Worm (Caenorhabditis elegans) whole organism, L1 larva: Measurements from ENCODE around the gene wdfy-2.

Experiments
- C16A3.4 ChIP-seq: fragments of 150-350 bp; optimal IDR thresholded peaks from 2 replicates; lab custom pipeline; 2014; ENCODE audit warnings: missing biosample characterization, missing genetic modification characterization
- aha-1 ChIP-seq: fragments of 150-350 bp; optimal IDR thresholded peaks from 2 replicates; lab custom pipeline; 2014; ENCODE audit warnings: missing biosample characterization, missing genetic modification characterization
- alr-1 ChIP-seq: fragments of 200-800 bp; sonication (Bioruptor generic); optimal IDR thresholded peaks from 2 replicates; lab custom pipeline; 2018; ENCODE audit warnings: borderline replicate concordance, mild to moderate bottlenecking, missing genetic modification characterization, missing compliant biosample characterization
- ama-1 ChIP-seq: fragments of 150-350 bp; optimal IDR thresholded peaks from 2 replicates; lab custom pipeline; 2014
- blmp-1 ChIP-seq: fragments of 150-350 bp; optimal IDR thresholded peaks from 2 replicates; lab custom pipeline; 2014; ENCODE audit warnings: missing biosample characterization, missing genetic modification characterization
- ceh-63 ChIP-seq: fragments of 200-800 bp; sonication (Bioruptor generic); optimal IDR thresholded peaks from 2 replicates; lab custom pipeline; 2018; ENCODE audit warnings: mild to moderate bottlenecking, missing genetic modification characterization, missing compliant biosample characterization
- ceh-8 ChIP-seq: fragments of 200-800 bp; sonication (Bioruptor generic); optimal IDR thresholded peaks from 2 replicates; lab custom pipeline; 2018; ENCODE audit warnings: mild to moderate bottlenecking, missing genetic modification characterization, moderate library complexity, missing compliant biosample characterization
- ceh-90 ChIP-seq: sonication (generic microtip); optimal IDR thresholded peaks from 2 replicates; lab custom pipeline; 2016; ENCODE audit warnings: missing genetic modification characterization, missing compliant biosample characterization
- dpl-1 ChIP-seq, 3 experiments: fragments of 150-350 bp in 2 of 3; sonication (generic microtip) in 1 of 3; optimal IDR thresholded peaks; 2 replicates each; lab custom pipeline; 2014 to 2017; ENCODE audit warnings: missing biosample characterization in 3 of 3, missing genetic modification characterization in 3 of 3, missing genetic modification reagents in 3 of 3
- dsc-1 ChIP-seq: sonication (generic microtip); optimal IDR thresholded peaks from 2 replicates; lab custom pipeline; 2016; ENCODE audit warnings: mild to moderate bottlenecking, missing genetic modification characterization, missing compliant biosample characterization
- efl-1 ChIP-seq, 4 experiments: fragments of 150-350 bp; optimal IDR thresholded peaks in 3 of 4; peaks in 1 of 4; 1 replicate in 1 of 4; 2 replicates in 3 of 4; lab custom pipeline; 2014; ENCODE audit warnings: missing biosample characterization in 2 of 4, missing genetic modification characterization in 2 of 4, missing genetic modification reagents in 2 of 4
- egl-27 ChIP-seq, 2 experiments: fragments of 150-350 bp in 1 of 2; sonication (generic microtip); optimal IDR thresholded peaks; 3 replicates each; lab custom pipeline; 2017 to 2018; ENCODE audit warnings: missing biosample characterization in 2 of 2, missing genetic modification characterization in 2 of 2, missing genetic modification reagents in 2 of 2
- elt-2 ChIP-seq: sonication (generic microtip); optimal IDR thresholded peaks from 2 replicates; lab custom pipeline; 2016; ENCODE audit warnings: missing genetic modification characterization, mild to moderate bottlenecking, inconsistent platforms, missing compliant biosample characterization, missing genetic modification reagents
- elt-3 ChIP-seq, 6 experiments: fragments of 150-350 bp in 1 of 6; sonication (generic microtip); optimal IDR thresholded peaks; 2 replicates each; lab custom pipeline; 2017 to 2018; ENCODE audit warnings: missing biosample characterization in 6 of 6, missing genetic modification characterization in 6 of 6, inconsistent platforms in 1 of 6
- ets-5 ChIP-seq: fragments of 200-800 bp; sonication (Bioruptor generic); IDR thresholded peaks from 2 replicates; pipeline ENCODE4 v1.3.6; 2022; ENCODE audit warnings: missing genetic modification characterization, missing compliant biosample characterization
- fos-1 ChIP-seq: fragments of 150-350 bp; optimal IDR thresholded peaks from 2 replicates; lab custom pipeline; 2014; ENCODE audit warnings: missing biosample characterization, missing genetic modification characterization
- grh-1 ChIP-seq: fragments of 200-800 bp; sonication (Bioruptor generic); IDR thresholded peaks from 2 replicates; pipeline ENCODE4 v1.3.6; 2022; ENCODE audit warnings: missing genetic modification reagents, missing genetic modification characterization, missing compliant biosample characterization
- hlh-4 ChIP-seq: sonication (generic microtip); optimal IDR thresholded peaks from 2 replicates; lab custom pipeline; 2016; ENCODE audit warnings: mild to moderate bottlenecking, missing genetic modification characterization, missing compliant biosample characterization
- hpl-2 ChIP-seq: fragments of 150-350 bp; optimal IDR thresholded peaks from 2 replicates; lab custom pipeline; 2014; ENCODE audit warnings: missing biosample characterization, missing genetic modification reagents, missing genetic modification characterization
- irx-1 ChIP-seq: sonication (generic microtip); optimal IDR thresholded peaks from 2 replicates; lab custom pipeline; 2016; ENCODE audit warnings: missing genetic modification characterization, missing compliant biosample characterization
- isw-1 ChIP-seq: fragments of 200-800 bp; sonication (Bioruptor generic); IDR thresholded peaks from 2 replicates; pipeline ENCODE4 v1.3.6; 2022; ENCODE audit warnings: missing genetic modification characterization, missing compliant biosample characterization
- jun-1 ChIP-seq: fragments of 150-350 bp; optimal IDR thresholded peaks from 2 replicates; lab custom pipeline; 2014; ENCODE audit warnings: missing biosample characterization, missing genetic modification reagents, missing genetic modification characterization
- lin-13 ChIP-seq: fragments of 150-350 bp; optimal IDR thresholded peaks from 2 replicates; lab custom pipeline; 2014; ENCODE audit warnings: missing biosample characterization, missing genetic modification reagents, missing genetic modification characterization
- lin-39 ChIP-seq: fragments of 150-350 bp; optimal IDR thresholded peaks from 2 replicates; lab custom pipeline; 2014; ENCODE audit warnings: missing biosample characterization, missing genetic modification reagents, missing genetic modification characterization
- lsy-2 ChIP-seq, 2 experiments: fragments of 150-350 bp; optimal IDR thresholded peaks; 2 replicates each; lab custom pipeline; 2014; ENCODE audit warnings: missing biosample characterization in 2 of 2, missing genetic modification characterization in 2 of 2
- mab-9 ChIP-seq: fragments of 200-800 bp; sonication (Bioruptor generic); IDR thresholded peaks from 2 replicates; pipeline ENCODE4 v1.3.6; 2022; ENCODE audit warnings: missing genetic modification reagents, missing genetic modification characterization, missing compliant biosample characterization
- mdl-1 ChIP-seq, 2 experiments: fragments of 150-350 bp; optimal IDR thresholded peaks; 2 replicates each; lab custom pipeline; 2014 to 2017; ENCODE audit warnings: missing biosample characterization in 2 of 2, missing genetic modification characterization in 2 of 2, inconsistent platforms in 1 of 2
- mef-2 ChIP-seq: fragments of 150-350 bp; optimal IDR thresholded peaks from 2 replicates; lab custom pipeline; 2014; ENCODE audit warnings: missing biosample characterization, missing genetic modification characterization
- mep-1 ChIP-seq: fragments of 150-350 bp; optimal IDR thresholded peaks from 2 replicates; lab custom pipeline; 2014; ENCODE audit warnings: missing biosample characterization, missing genetic modification characterization
- nhr-11 ChIP-seq: fragments of 150-350 bp; optimal IDR thresholded peaks from 2 replicates; lab custom pipeline; 2014; ENCODE audit warnings: missing biosample characterization, missing genetic modification characterization
- nhr-12 ChIP-seq: sonication (generic microtip); optimal IDR thresholded peaks from 2 replicates; lab custom pipeline; 2017; ENCODE audit warnings: missing biosample characterization, missing genetic modification characterization
- nhr-19 ChIP-seq: fragments of 200-800 bp; sonication (Bioruptor generic); conservative IDR thresholded peaks from 2 replicates; pipeline ENCODE4 v1.3.6; 2022; ENCODE audit warnings: missing genetic modification characterization, missing compliant biosample characterization
- nhr-20 ChIP-seq: sonication (generic microtip); optimal IDR thresholded peaks from 2 replicates; lab custom pipeline; 2016; ENCODE audit warnings: mild to moderate bottlenecking, missing genetic modification characterization, missing compliant biosample characterization
- nhr-237 ChIP-seq: fragments of 150-350 bp; optimal IDR thresholded peaks from 2 replicates; lab custom pipeline; 2014; ENCODE audit warnings: missing biosample characterization, missing genetic modification characterization
- nhr-28 ChIP-seq: fragments of 150-350 bp; optimal IDR thresholded peaks from 2 replicates; lab custom pipeline; 2014; ENCODE audit warnings: missing biosample characterization, missing genetic modification characterization
- nhr-47 ChIP-seq: sonication (generic microtip); optimal IDR thresholded peaks from 2 replicates; lab custom pipeline; 2016; ENCODE audit warnings: mild to moderate bottlenecking, missing genetic modification characterization, moderate library complexity, missing compliant biosample characterization
- nhr-71 ChIP-seq: sonication (generic microtip); optimal IDR thresholded peaks from 2 replicates; lab custom pipeline; 2016; ENCODE audit warnings: mild to moderate bottlenecking, missing genetic modification characterization, moderate library complexity, missing compliant biosample characterization
- nhr-77 ChIP-seq: fragments of 150-350 bp; optimal IDR thresholded peaks from 2 replicates; lab custom pipeline; 2014; ENCODE audit warnings: missing biosample characterization, missing genetic modification characterization
- nhr-85 ChIP-seq: sonication (generic microtip); peaks from one replicate; lab custom pipeline; 2016; ENCODE audit warnings: missing genetic modification characterization, inconsistent platforms, missing compliant biosample characterization
- pag-3 ChIP-seq: sonication (generic microtip); optimal IDR thresholded peaks from 2 replicates; lab custom pipeline; 2017; ENCODE audit warnings: missing genetic modification characterization, mild to moderate bottlenecking, missing compliant biosample characterization, antibody characterized with exemption, borderline replicate concordance; ENCODE audit not compliant: insufficient read depth
- pax-3 ChIP-seq: fragments of 200-800 bp; sonication (Bioruptor generic); optimal IDR thresholded peaks from 2 replicates; lab custom pipeline; 2018; ENCODE audit warnings: mild to moderate bottlenecking, missing genetic modification characterization, moderate library complexity, missing compliant biosample characterization
- skn-1 ChIP-seq: fragments of 150-350 bp; optimal IDR thresholded peaks from 2 replicates; lab custom pipeline; 2014; ENCODE audit warnings: missing biosample characterization, missing genetic modification characterization
- snu-23 ChIP-seq: sonication (generic microtip); optimal IDR thresholded peaks from 2 replicates; lab custom pipeline; 2016; ENCODE audit warnings: missing genetic modification characterization, missing compliant biosample characterization
- sptf-1 ChIP-seq: fragments of 150-350 bp; optimal IDR thresholded peaks from 2 replicates; lab custom pipeline; 2014; ENCODE audit warnings: missing biosample characterization, missing genetic modification characterization
- sup-37 ChIP-seq: fragments of 200-800 bp; sonication (Bioruptor generic); optimal IDR thresholded peaks from 2 replicates; lab custom pipeline; 2018; ENCODE audit warnings: mild to moderate bottlenecking, missing genetic modification characterization, missing compliant biosample characterization
- swsn-7 ChIP-seq: sonication (generic microtip); optimal IDR thresholded peaks from 2 replicates; lab custom pipeline; 2016; ENCODE audit warnings: missing genetic modification characterization, missing compliant biosample characterization
- unc-30 ChIP-seq: sonication (generic microtip); optimal IDR thresholded peaks from 2 replicates; lab custom pipeline; 2017; ENCODE audit warnings: missing biosample characterization, missing genetic modification characterization
- unc-86 ChIP-seq: sonication (generic microtip); optimal IDR thresholded peaks from 2 replicates; lab custom pipeline; 2016; ENCODE audit warnings: missing genetic modification characterization, missing compliant biosample characterization
- vab-15 ChIP-seq: sonication (generic microtip); optimal IDR thresholded peaks from 2 replicates; lab custom pipeline; 2017; ENCODE audit warnings: missing genotype, mild to moderate bottlenecking, missing genetic modification characterization, missing compliant biosample characterization
- zag-1 ChIP-seq: fragments of 150-350 bp; optimal IDR thresholded peaks from 2 replicates; lab custom pipeline; 2014; ENCODE audit warnings: missing biosample characterization, missing genetic modification characterization
- zip-4 ChIP-seq: fragments of 200-800 bp; sonication (Bioruptor generic); optimal IDR thresholded peaks from 2 replicates; lab custom pipeline; 2018; ENCODE audit warnings: mild to moderate bottlenecking, missing genetic modification characterization, moderate library complexity, missing compliant biosample characterization
- ztf-11 ChIP-seq, 2 experiments: sonication (generic microtip); optimal IDR thresholded peaks; 2 replicates each; lab custom pipeline; 2016 to 2017; ENCODE audit warnings: missing genetic modification characterization in 2 of 2, missing biosample characterization in 1 of 2, missing compliant biosample characterization in 1 of 2
- ztf-4 ChIP-seq: fragments of 150-350 bp; optimal IDR thresholded peaks from 2 replicates; lab custom pipeline; 2014; ENCODE audit warnings: missing biosample characterization, missing genetic modification characterization

Gene wdfy-2

DNA sequence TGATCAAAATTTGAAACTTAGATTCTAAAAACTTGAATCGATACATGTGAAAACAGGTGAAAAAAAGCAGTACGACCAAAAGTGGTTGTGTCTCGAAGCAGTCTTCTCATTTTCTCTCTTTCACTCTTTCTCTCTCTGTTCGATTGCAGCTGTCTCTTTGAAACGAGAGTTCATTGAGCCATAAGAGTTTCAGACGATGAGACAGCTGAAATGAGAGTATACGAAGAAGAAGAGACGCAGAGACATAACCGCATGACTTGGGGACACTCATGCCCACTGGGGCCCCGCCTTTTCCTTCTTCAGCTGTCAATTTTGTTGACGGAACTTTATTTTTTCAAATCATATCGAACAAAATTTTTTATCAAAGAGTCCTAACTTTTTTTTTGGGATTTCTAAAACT lies 45.7 kb upstream of the wdfy-2 start:
- no peak for TF ChIP-seq sup-37 (GFP tag; lab: Kevin White, UChicago)
- TF ChIP-seq ztf-11 (tag; optimal IDR thresholded peaks at IDR 0.05; lab: Kevin White, UChicago): no peak
- TF ChIP-seq unc-30 (tag; lab: Kevin White, UChicago): no peak
- TF ChIP-seq elt-2 (tag; lab: Kevin White, UChicago): peak; percentile 53
- peak; percentile 71 for TF ChIP-seq C16A3.4 (tag; lab: Kevin White, UChicago)
- peak; percentile 49 for TF ChIP-seq nhr-77 (tag; lab: Kevin White, UChicago)
- peak; percentile 86 for TF ChIP-seq nhr-11 (tag; lab: Kevin White, UChicago)
- peak; percentile 40 to 54 for TF ChIP-seq egl-27 (tag; optimal IDR thresholded peaks at IDR 0.05; lab: Kevin White, UChicago)
- TF ChIP-seq ceh-63: no peak
- TF ChIP-seq mep-1 (tag; lab: Kevin White, UChicago): peak; percentile 86
- TF ChIP-seq irx-1: peak; percentile 79
- TF ChIP-seq nhr-71: peak; percentile 96
- peak; percentile 91 for TF ChIP-seq nhr-20 (tag; lab: Kevin White, UChicago)
- peak; percentile 66 for TF ChIP-seq mef-2
- TF ChIP-seq nhr-47 (tag; lab: Kevin White, UChicago): peak; percentile 89
- peak; percentile 71 for TF ChIP-seq blmp-1 (tag; lab: Kevin White, UChicago)
- peak; percentile 86 for TF ChIP-seq fos-1 (tag; lab: Kevin White, UChicago)
- peak; percentile 60 for TF ChIP-seq pax-3 (tag; lab: Kevin White, UChicago)
- TF ChIP-seq lin-13 (GFP tag; lab: Kevin White, UChicago): peak; percentile 70
- peak; percentile 71 for TF ChIP-seq ztf-4 (tag; lab: Kevin White, UChicago)
- no peak for TF ChIP-seq aha-1 (tag; lab: Kevin White, UChicago)
- TF ChIP-seq grh-1: peak; percentile 80
- TF ChIP-seq dsc-1 (tag; lab: Kevin White, UChicago): peak; percentile 48
- peak; percentile 95 for TF ChIP-seq hlh-4 (tag; lab: Kevin White, UChicago)
- TF ChIP-seq ceh-90 (tag; lab: Kevin White, UChicago): no peak
- no peak for TF ChIP-seq zag-1 (tag; lab: Kevin White, UChicago)
- TF ChIP-seq vab-15 (tag; lab: Kevin White, UChicago): no peak
- peak; percentile 87 to 89 for TF ChIP-seq lsy-2 (tag; optimal IDR thresholded peaks at IDR 0.05; lab: Kevin White, UChicago)
- TF ChIP-seq jun-1 (tag; lab: Kevin White, UChicago): peak; percentile 78
- peak; percentile 44 for TF ChIP-seq hpl-2
- no peak for TF ChIP-seq nhr-12
- TF ChIP-seq unc-86: peak; percentile 72
- TF ChIP-seq dpl-1 (GFP tag; optimal IDR thresholded peaks at IDR 0.05; lab: Kevin White, UChicago): peak; percentile 47 to 70 (median 69)
- TF ChIP-seq isw-1 (GFP tag; lab: Robert Waterston, UW): peak; percentile 66
- no peak for TF ChIP-seq ets-5 (GFP tag; lab: Robert Waterston, UW)
- no peak for TF ChIP-seq zip-4 (GFP tag; lab: Kevin White, UChicago)
- peak; percentile 97 for TF ChIP-seq nhr-85 (tag; lab: Kevin White, UChicago)
- peak; percentile 67 for TF ChIP-seq skn-1
- TF ChIP-seq elt-3 (tag; optimal IDR thresholded peaks at IDR 0.05; lab: Kevin White, UChicago): peak in 2 of 6 experiments; percentile 63 to 82
- TF ChIP-seq pag-3 (tag; lab: Kevin White, UChicago): no peak
- TF ChIP-seq snu-23 (GFP tag; lab: Kevin White, UChicago): peak; percentile 94
- TF ChIP-seq alr-1: no peak
- TF ChIP-seq ceh-8 (GFP tag; lab: Kevin White, UChicago): no peak
- no peak for TF ChIP-seq nhr-28 (tag; lab: Kevin White, UChicago)
- TF ChIP-seq swsn-7 (tag; lab: Kevin White, UChicago): peak; percentile 86
- TF ChIP-seq nhr-19 (GFP tag; lab: Robert Waterston, UW): peak; percentile 86
- TF ChIP-seq ama-1: peak; percentile 6
- TF ChIP-seq mdl-1 (tag; optimal IDR thresholded peaks at IDR 0.05; lab: Kevin White, UChicago): peak; percentile 14 to 92
- TF ChIP-seq nhr-237 (tag; lab: Kevin White, UChicago): peak; percentile 30
- TF ChIP-seq lin-39 (tag; lab: Kevin White, UChicago): peak; percentile 60
- peak; percentile 83 to 91 for TF ChIP-seq efl-1 (optimal IDR thresholded peaks at IDR 0.05; lab: Kevin White, UChicago)
- TF ChIP-seq efl-1 (GFP tag; optimal IDR thresholded peaks at IDR 0.05 in 1 of 2; lab: Kevin White, UChicago): peak; percentile 63 to 96
- TF ChIP-seq sptf-1 (tag; lab: Kevin White, UChicago): no peak
- TF ChIP-seq mab-9 (GFP tag; lab: Robert Waterston, UW): peak; percentile 56; the same call in 1 of the 2 replicates
